Worm (Caenorhabditis elegans): ENCODE results near the gene clec-51.

DNA sequence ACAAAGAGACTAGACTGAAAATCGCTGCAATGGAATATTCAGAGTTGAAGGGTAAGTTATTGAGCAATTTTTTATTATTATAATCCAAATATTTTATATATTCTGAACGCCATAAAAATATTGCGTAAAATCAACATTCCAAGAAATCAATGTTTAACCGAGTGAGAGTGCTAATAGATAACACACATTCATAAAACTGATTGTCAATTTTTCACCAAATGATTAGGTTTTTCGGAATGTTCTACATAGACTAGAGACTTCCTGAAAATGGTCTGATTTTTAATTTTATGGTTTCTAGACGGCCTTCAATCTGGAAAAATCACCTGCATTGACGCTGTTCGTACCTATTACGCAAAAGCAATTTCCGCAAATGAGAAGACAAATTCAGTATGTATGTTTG, 10.9 kb downstream of the clec-51 start:
- no peak for TF ChIP-seq nhr-237 (tag; optimal IDR thresholded peaks at IDR 0.05)
- TF ChIP-seq mdl-1 (tag; optimal IDR thresholded peaks at IDR 0.05) = no peak
- no peak for TF ChIP-seq nhr-11 (tag; optimal IDR thresholded peaks at IDR 0.05)
- no peak for TF ChIP-seq R02D3.7 (tag; optimal IDR thresholded peaks at IDR 0.05)
- TF ChIP-seq ZK546.5 (tag; optimal IDR thresholded peaks at IDR 0.05) = no peak
- no peak for TF ChIP-seq nhr-23 (tag; optimal IDR thresholded peaks at IDR 0.05)
- no peak for TF ChIP-seq ztf-11 (tag; optimal IDR thresholded peaks at IDR 0.05)
- no peak for TF ChIP-seq nhr-25 (tag; optimal IDR thresholded peaks at IDR 0.05)
- no peak for TF ChIP-seq nhr-77 (tag; optimal IDR thresholded peaks at IDR 0.05)
- TF ChIP-seq fkh-10 (GFP tag; optimal IDR thresholded peaks at IDR 0.05) = no peak
- no peak for TF ChIP-seq skn-1 (tag; optimal IDR thresholded peaks at IDR 0.05)
